Worm (Caenorhabditis elegans) whole organism, mixed stage, embryonic: ENCODE results near the gene slc-36.3.

ENCODE experiments used
- M03D4.4 ChIP-seq: sonication (generic microtip); optimal IDR thresholded peaks from 2 replicates; lab custom pipeline; 2017; ENCODE audit warnings: mild to moderate bottlenecking, missing genetic modification characterization, missing compliant biosample characterization
- bed-3 ChIP-seq: fragments of 200-800 bp; sonication (Bioruptor generic); optimal IDR thresholded peaks from 3 replicates; lab custom pipeline; 2018; ENCODE audit warnings: mild to moderate bottlenecking, missing genetic modification characterization, moderate library complexity, missing compliant biosample characterization
- blmp-1 ChIP-seq: fragments of 150-350 bp; optimal IDR thresholded peaks from 2 replicates; lab custom pipeline; 2014; ENCODE audit warnings: missing biosample characterization, missing genetic modification characterization
- ceh-39 ChIP-seq: fragments of 150-350 bp; optimal IDR thresholded peaks from 2 replicates; lab custom pipeline; 2014; ENCODE audit warnings: missing biosample characterization, missing genetic modification characterization
- ceh-43 ChIP-seq: fragments of 200-800 bp; sonication (Bioruptor generic); optimal IDR thresholded peaks from 2 replicates; lab custom pipeline; 2018; ENCODE audit warnings: mild to moderate bottlenecking, missing genetic modification characterization, moderate library complexity, missing compliant biosample characterization
- ceh-83 ChIP-seq: fragments of 200-800 bp; sonication (Bioruptor generic); optimal IDR thresholded peaks from 2 replicates; lab custom pipeline; 2018; ENCODE audit warnings: mild to moderate bottlenecking, missing genetic modification characterization, missing compliant biosample characterization
- ces-1 ChIP-seq: fragments of 150-350 bp; optimal IDR thresholded peaks from 2 replicates; lab custom pipeline; 2014; ENCODE audit warnings: missing biosample characterization, missing genetic modification reagents, missing genetic modification characterization
- cnd-1 ChIP-seq: fragments of 200-800 bp; sonication (Bioruptor generic); optimal IDR thresholded peaks from 2 replicates; lab custom pipeline; 2018; ENCODE audit warnings: mild to moderate bottlenecking, missing genetic modification characterization, missing compliant biosample characterization
- drap-1 ChIP-seq: fragments of 200-800 bp; sonication (Bioruptor generic); optimal IDR thresholded peaks from 3 replicates; lab custom pipeline; 2018; ENCODE audit warnings: mild to moderate bottlenecking, missing genetic modification characterization, missing compliant biosample characterization
- elt-3 ChIP-seq: fragments of 150-350 bp; optimal IDR thresholded peaks from 2 replicates; lab custom pipeline; 2014; ENCODE audit warnings: missing biosample characterization, missing genetic modification characterization
- flh-1 ChIP-seq: fragments of 200-800 bp; sonication (Bioruptor generic); optimal IDR thresholded peaks from 2 replicates; lab custom pipeline; 2018; ENCODE audit warnings: mild to moderate bottlenecking, missing genetic modification characterization, moderate library complexity, missing compliant biosample characterization
- ham-2 ChIP-seq: fragments of 200-800 bp; sonication (Bioruptor generic); optimal IDR thresholded peaks from 2 replicates; lab custom pipeline; 2018; ENCODE audit warnings: mild to moderate bottlenecking, missing genetic modification characterization, missing compliant biosample characterization
- hlh-1 ChIP-seq: fragments of 150-350 bp; optimal IDR thresholded peaks from 2 replicates; lab custom pipeline; 2014; ENCODE audit warnings: missing biosample characterization, missing genetic modification reagents, missing genetic modification characterization
- lin-13 ChIP-seq: fragments of 150-350 bp; optimal IDR thresholded peaks from 2 replicates; lab custom pipeline; 2014; ENCODE audit warnings: missing biosample characterization, missing genetic modification characterization
- lin-32 ChIP-seq: fragments of 200-800 bp; sonication (Bioruptor generic); optimal IDR thresholded peaks from 2 replicates; lab custom pipeline; 2018; ENCODE audit warnings: mild to moderate bottlenecking, missing genetic modification characterization, missing compliant biosample characterization
- lsy-2 ChIP-seq: fragments of 150-350 bp; optimal IDR thresholded peaks from 2 replicates; lab custom pipeline; 2014; ENCODE audit warnings: missing biosample characterization, missing genetic modification characterization
- mep-1 ChIP-seq: fragments of 150-350 bp; optimal IDR thresholded peaks from 2 replicates; lab custom pipeline; 2017; ENCODE audit warnings: missing biosample characterization, missing genetic modification reagents, missing genetic modification characterization, inconsistent platforms
- mls-2 ChIP-seq: sonication (generic microtip); optimal IDR thresholded peaks from 2 replicates; lab custom pipeline; 2016; ENCODE audit warnings: mild to moderate bottlenecking, missing genetic modification characterization, moderate library complexity, missing compliant biosample characterization
- nhr-12 ChIP-seq: fragments of 150-350 bp; optimal IDR thresholded peaks from 2 replicates; lab custom pipeline; 2014; ENCODE audit warnings: missing biosample characterization, missing genetic modification characterization
- nhr-2 ChIP-seq: fragments of 150-350 bp; optimal IDR thresholded peaks from 2 replicates; lab custom pipeline; 2014; ENCODE audit warnings: missing biosample characterization, missing genetic modification characterization
- nhr-237 ChIP-seq: fragments of 150-350 bp; optimal IDR thresholded peaks from 2 replicates; lab custom pipeline; 2014; ENCODE audit warnings: missing biosample characterization, missing genetic modification characterization
- nhr-28 ChIP-seq: fragments of 150-350 bp; optimal IDR thresholded peaks from 2 replicates; lab custom pipeline; 2014; ENCODE audit warnings: missing biosample characterization, missing genetic modification characterization
- nhr-76 ChIP-seq: sonication (generic microtip); optimal IDR thresholded peaks from 2 replicates; lab custom pipeline; 2017; ENCODE audit warnings: missing biosample characterization, missing genetic modification characterization
- pha-4 ChIP-seq: fragments of 150-350 bp; optimal IDR thresholded peaks from 2 replicates; lab custom pipeline; 2018; ENCODE audit warnings: missing biosample characterization, missing genetic modification reagents, missing genetic modification characterization
- sem-2 ChIP-seq: fragments of 200-800 bp; sonication (Bioruptor generic); optimal IDR thresholded peaks from 2 replicates; lab custom pipeline; 2018; ENCODE audit warnings: mild to moderate bottlenecking, missing genetic modification characterization, missing compliant biosample characterization
- snpc-4 ChIP-seq: fragments of 150-350 bp; optimal IDR thresholded peaks from 2 replicates; lab custom pipeline; 2014; ENCODE audit warnings: missing biosample characterization, missing genetic modification characterization
- sptf-1 ChIP-seq: sonication (generic microtip); optimal IDR thresholded peaks from 2 replicates; lab custom pipeline; 2017; ENCODE audit warnings: mild to moderate bottlenecking, missing genetic modification characterization, moderate library complexity, missing compliant biosample characterization
- unc-120 ChIP-seq: sonication (generic microtip); optimal IDR thresholded peaks from 2 replicates; lab custom pipeline; 2017; ENCODE audit warnings: missing genetic modification characterization, missing compliant biosample characterization; ENCODE audit not compliant: poor library complexity, severe bottlenecking
- unc-39 ChIP-seq: fragments of 150-350 bp; optimal IDR thresholded peaks from 2 replicates; lab custom pipeline; 2014; ENCODE audit warnings: missing biosample characterization, missing genetic modification characterization
- unc-62 ChIP-seq: fragments of 150-350 bp; optimal IDR thresholded peaks from 2 replicates; lab custom pipeline; 2014; ENCODE audit warnings: missing biosample characterization, missing genetic modification reagents, missing genetic modification characterization
- zip-8 ChIP-seq: fragments of 150-350 bp; optimal IDR thresholded peaks from 2 replicates; lab custom pipeline; 2014; ENCODE audit warnings: missing biosample characterization, missing genetic modification characterization
- ztf-11 ChIP-seq: fragments of 150-350 bp; optimal IDR thresholded peaks from 2 replicates; lab custom pipeline; 2014; ENCODE audit warnings: missing biosample characterization, missing genetic modification characterization

The slc-36.3 gene

ce11 chrV:20558270-20558669, 14.3 kb upstream of the slc-36.3 start, which contains the start of gene abf-4:
abf-4 (minus strand) TSS chrV:20558370.
- TF ChIP-seq flh-1 (GFP tag; lab: Kevin White, UChicago) (no peak), snpc-4 (tag; lab: Kevin White, UChicago) (no peak), unc-62 (GFP tag; lab: Kevin White, UChicago) (no peak), cnd-1 (tag; lab: Kevin White, UChicago) (no peak), nhr-28 (tag; lab: Kevin White, UChicago) (no peak), pha-4 (no peak), M03D4.4 (no peak), bed-3 (GFP tag; lab: Kevin White, UChicago) (no peak), nhr-12 (no peak), lin-13 (tag; lab: Kevin White, UChicago) (no peak), zip-8 (tag; lab: Kevin White, UChicago) (no peak), ceh-83 (GFP tag; lab: Kevin White, UChicago) (no peak), mep-1 (tag; lab: Kevin White, UChicago) (no peak), ces-1 (GFP tag; lab: Kevin White, UChicago) (no peak), nhr-2 (tag; lab: Kevin White, UChicago) (no peak), sem-2 (GFP tag; lab: Kevin White, UChicago) (no peak), elt-3 (no peak), drap-1 (GFP tag; lab: Kevin White, UChicago) (no peak), unc-39 (tag; lab: Kevin White, UChicago) (no peak)

ce11 chrV:20556260-20556659, 12.3 kb upstream of the slc-36.3 start, which contains the start of gene Y38H6C.23:
Y38H6C.23 (minus strand) TSS chrV:20556360.
- TF ChIP-seq nhr-237 (tag; lab: Kevin White, UChicago) (no peak), nhr-2 (tag; lab: Kevin White, UChicago) (no peak)

- TF ChIP-seq ceh-83 (GFP tag; lab: Kevin White, UChicago) (no peak), elt-3 (no peak), nhr-28 (tag; lab: Kevin White, UChicago) (no peak), nhr-12 (no peak), ceh-43 (GFP tag; lab: Kevin White, UChicago) (no peak), nhr-76 (tag; lab: Kevin White, UChicago) (no peak), drap-1 (GFP tag; lab: Kevin White, UChicago) (no peak), cnd-1 (tag; lab: Kevin White, UChicago) (no peak), blmp-1 (tag; lab: Kevin White, UChicago) (no peak)
Measured at ce11 chrV:20555120-20555519, 11.1 kb upstream of the slc-36.3 start, which contains the start of gene Y38H6C.21. Y38H6C.21 (minus strand) TSS chrV:20555267.

- no peak for TF ChIP-seq hlh-1 (tag; lab: Kevin White, UChicago)
- TF ChIP-seq lin-32 (GFP tag; lab: Kevin White, UChicago) = no peak
- TF ChIP-seq sem-2 (GFP tag; lab: Kevin White, UChicago) = no peak
- TF ChIP-seq, all 35 proteins: peak for 0
Measured at ce11 chrV:20552971-20553370, 9.0 kb upstream of the slc-36.3 start, which contains the start of gene vmo-1. vmo-1 (minus strand) TSS chrV:20553071.

ce11 chrV:20551096-20551495, 7.1 kb upstream of the slc-36.3 start, which contains the start of gene Y38H6C.20:
Y38H6C.20 (minus strand) TSS chrV:20551196.
- TF ChIP-seq unc-120 (tag; lab: Kevin White, UChicago) (no peak), lsy-2 (tag; lab: Kevin White, UChicago) (no peak), mep-1 (tag; lab: Kevin White, UChicago) (no peak), zip-8 (tag; lab: Kevin White, UChicago) (no peak), cnd-1 (tag; lab: Kevin White, UChicago) (no peak), nhr-28 (tag; lab: Kevin White, UChicago) (no peak), hlh-1 (tag; lab: Kevin White, UChicago) (no peak), mls-2 (tag; lab: Kevin White, UChicago) (no peak), ceh-43 (GFP tag; lab: Kevin White, UChicago) (no peak), snpc-4 (tag; lab: Kevin White, UChicago) (no peak), ces-1 (GFP tag; lab: Kevin White, UChicago) (no peak), ceh-39 (tag; lab: Kevin White, UChicago) (no peak), flh-1 (GFP tag; lab: Kevin White, UChicago) (no peak), ham-2 (GFP tag; lab: Kevin White, UChicago) (no peak), blmp-1 (tag; lab: Kevin White, UChicago) (no peak), unc-62 (GFP tag; lab: Kevin White, UChicago) (no peak), ceh-83 (GFP tag; lab: Kevin White, UChicago) (no peak), M03D4.4 (no peak), ztf-11 (tag; lab: Kevin White, UChicago) (no peak), sptf-1 (tag; lab: Kevin White, UChicago) (no peak)
- TF ChIP-seq, all 35 proteins: peak for 0
